In genomic region chr3L:9838534-9838933, dm6 we compare ENCODE assay signal across 1 fruit fly cellular context.
TF ChIP-seq lines count a peak whose summit lies in the region.

Gene Cdk8, minus strand, starts transcription at chr3L:9838670.

TF ChIP-seq in whole organism, embryonic, 481 proteins besides CTCF, POLR2A, EP300 and RAD21 (continued from another document):
- TF ChIP-seq Bgb (GFP tag; IDR thresholded peaks at IDR 0.05; lab: Robert Waterston, UW; ENCODE audit: partially characterized antibody) (no peak; the same call in 1 of the 2 replicates), ken (GFP tag; IDR thresholded peaks at IDR 0.05; lab: Robert Waterston, UW) (no peak), Rx (GFP tag; IDR thresholded peaks at IDR 0.05; lab: Robert Waterston, UW) (no peak), Ravus (GFP tag; IDR thresholded peaks at IDR 0.05; lab: Robert Waterston, UW) (no peak), exex (tag; optimal IDR thresholded peaks at IDR 0.05; lab: Kevin White, UChicago) (no peak), Ssrp (tag; optimal IDR thresholded peaks at IDR 0.05; lab: Kevin White, UChicago) (peak; percentile 8), CG11696 (GFP tag; IDR thresholded peaks at IDR 0.05; lab: Robert Waterston, UW) (0 out of 2 replicates have a peak, but pooled peaks have one; percentile 18), ssp (GFP tag; IDR thresholded peaks at IDR 0.05; lab: Robert Waterston, UW) (no peak), CG16815 (GFP tag; optimal IDR thresholded peaks at IDR 0.05; lab: Kevin White, UChicago) (no peak), CG12299 (tag; optimal IDR thresholded peaks at IDR 0.05; lab: Kevin White, UChicago) (no peak), NC2α (GFP tag; optimal IDR thresholded peaks at IDR 0.05; lab: Kevin White, UChicago) (no peak), Dbx (GFP tag; IDR thresholded peaks at IDR 0.05; lab: Robert Waterston, UW) (peak; percentile 39; the same call in 1 of the 3 replicates), cwo (GFP tag; optimal IDR thresholded peaks at IDR 0.05; lab: Kevin White, UChicago) (no peak), zf30C (GFP tag; optimal IDR thresholded peaks at IDR 0.05; lab: Kevin White, UChicago) (no peak), CG15601 (tag; optimal IDR thresholded peaks at IDR 0.05; lab: Kevin White, UChicago) (peak; percentile 17), Ets97D (GFP tag; optimal IDR thresholded peaks at IDR 0.05; lab: Kevin White, UChicago) (no peak), CG12744 (GFP tag; optimal IDR thresholded peaks at IDR 0.05; lab: Kevin White, UChicago) (peak; percentile 35), btn (GFP tag; optimal IDR thresholded peaks at IDR 0.05; lab: Kevin White, UChicago) (no peak), CG3281 (GFP tag; optimal IDR thresholded peaks at IDR 0.05; lab: Kevin White, UChicago) (no peak), CG14860 (GFP tag; IDR thresholded peaks at IDR 0.05; lab: Robert Waterston, UW; ENCODE audit: partially characterized antibody) (no peak), peb (GFP tag; IDR thresholded peaks at IDR 0.05; lab: Robert Waterston, UW) (no peak), yki (optimal IDR thresholded peaks at IDR 0.05; lab: Kevin White, UChicago) (no peak), lov (optimal IDR thresholded peaks at IDR 0.05; lab: Kevin White, UChicago) (no peak), lov (GFP tag; IDR thresholded peaks at IDR 0.05; lab: Robert Waterston, UW) (no peak), Sry-β (GFP tag; optimal IDR thresholded peaks at IDR 0.05; lab: Kevin White, UChicago) (peak; percentile 92), Dll (GFP tag; IDR thresholded peaks at IDR 0.05; lab: Robert Waterston, UW; ENCODE audit: partially characterized antibody) (peak; percentile 43; the same call in 1 of the 4 replicates), CG2129 (GFP tag; IDR thresholded peaks at IDR 0.05; lab: Robert Waterston, UW; ENCODE audit: partially characterized antibody) (no peak), CG10147 (GFP tag; optimal IDR thresholded peaks at IDR 0.05; lab: Kevin White, UChicago) (peak; percentile 52), CG31224 (GFP tag; IDR thresholded peaks at IDR 0.05; lab: Robert Waterston, UW) (no peak), CG11456 (GFP tag; IDR thresholded peaks at IDR 0.05; lab: Robert Waterston, UW) (no peak), MTF-1 (GFP tag; optimal IDR thresholded peaks at IDR 0.05; lab: Kevin White, UChicago; ENCODE audit: borderline replicate concordance) (no peak), CG15073 (GFP tag; optimal IDR thresholded peaks at IDR 0.05; lab: Kevin White, UChicago) (no peak), CG12391 (tag; optimal IDR thresholded peaks at IDR 0.05; lab: Kevin White, UChicago) (peak; percentile 66), fru (optimal IDR thresholded peaks at IDR 0.05; lab: Kevin White, UChicago) (no peak), CG2678 (tag; optimal IDR thresholded peaks at IDR 0.05; lab: Kevin White, UChicago) (no peak), CG6254 (GFP tag; optimal IDR thresholded peaks at IDR 0.05; lab: Kevin White, UChicago) (no peak), fu2 (GFP tag; optimal IDR thresholded peaks at IDR 0.05; lab: Kevin White, UChicago) (peak; percentile 3), ttk (GFP tag; IDR thresholded peaks at IDR 0.05; lab: Robert Waterston, UW) (no peak), pan (optimal IDR thresholded peaks at IDR 0.05; lab: Kevin White, UChicago) (no peak), pan (GFP tag; optimal IDR thresholded peaks at IDR 0.05 in 1 of 2, IDR thresholded peaks at IDR 0.05 in 1 of 2) (peak in 1 of 2 experiments; percentile 31), sd (tag; optimal IDR thresholded peaks at IDR 0.05; lab: Kevin White, UChicago) (peak; percentile 87), Hand (GFP tag; optimal IDR thresholded peaks at IDR 0.05; lab: Kevin White, UChicago) (no peak), kay (GFP tag; optimal IDR thresholded peaks at IDR 0.05; lab: Kevin White, UChicago) (no peak), lmd (GFP tag; IDR thresholded peaks at IDR 0.05; lab: Robert Waterston, UW) (no peak; the same call in 1 of the 2 replicates), CG2889 (GFP tag; IDR thresholded peaks at IDR 0.05; lab: Robert Waterston, UW) (no peak), sisA (GFP tag; IDR thresholded peaks at IDR 0.05; lab: Robert Waterston, UW) (no peak), CG10366 (GFP tag; IDR thresholded peaks at IDR 0.05; lab: Robert Waterston, UW) (no peak), CG9609 (GFP tag; optimal IDR thresholded peaks at IDR 0.05; lab: Kevin White, UChicago) (no peak), Fer3 (tag; optimal IDR thresholded peaks at IDR 0.05; lab: Kevin White, UChicago) (peak; percentile 44), sc (optimal IDR thresholded peaks at IDR 0.05; lab: Kevin White, UChicago) (no peak), sc (GFP tag; optimal IDR thresholded peaks at IDR 0.05; lab: Kevin White, UChicago) (no peak), CG1792 (GFP tag; optimal IDR thresholded peaks at IDR 0.05; lab: Kevin White, UChicago) (no peak), HmgZ (tag; optimal IDR thresholded peaks at IDR 0.05; lab: Kevin White, UChicago) (peak; percentile 45), CG13296 (GFP tag; optimal IDR thresholded peaks at IDR 0.05; lab: Kevin White, UChicago) (peak; percentile 40), Jarid2 (GFP tag; optimal IDR thresholded peaks at IDR 0.05; lab: Kevin White, UChicago) (no peak), Oaz (GFP tag; IDR thresholded peaks at IDR 0.05; lab: Robert Waterston, UW) (no peak), jumu (GFP tag; optimal IDR thresholded peaks at IDR 0.05; lab: Kevin White, UChicago) (no peak)
